Fruit fly (Drosophila melanogaster) whole organism, adult: ENCODE data around the gene NitFhit.
A peak's percentile ranks its signal among the peaks of the same experiment; 100 is the strongest.

Experiments
- CG11617 ChIP-seq: fragments of 200-800 bp; sonication (Bioruptor generic); optimal IDR thresholded peaks from 2 replicates; lab custom pipeline; 2017; ENCODE audit warnings: mild to moderate bottlenecking, missing biosample characterization, missing genetic modification reagents, missing genetic modification characterization
- CG14711 ChIP-seq: fragments of 200-800 bp; sonication (Bioruptor generic); optimal IDR thresholded peaks from 2 replicates; lab custom pipeline; 2018; ENCODE audit warnings: missing biosample characterization, mild to moderate bottlenecking, missing genetic modification characterization, moderate library complexity
- CG1620 ChIP-seq: fragments of 200-800 bp; sonication (Bioruptor generic); optimal IDR thresholded peaks from 2 replicates; lab custom pipeline; 2016; ENCODE audit warnings: missing biosample characterization, missing genetic modification characterization
- CG5204 ChIP-seq: fragments of 200-800 bp; sonication (Bioruptor generic); optimal IDR thresholded peaks from 2 replicates; lab custom pipeline; 2016; ENCODE audit warnings: missing biosample characterization, missing genetic modification characterization
- Clk ChIP-seq: fragments of 200-800 bp; sonication (Bioruptor generic); optimal IDR thresholded peaks from 2 replicates; lab custom pipeline; 2017; ENCODE audit warnings: missing biosample characterization, missing genetic modification characterization
- Mnt ChIP-seq: fragments of 200-800 bp; sonication (Bioruptor generic); optimal IDR thresholded peaks from 2 replicates; lab custom pipeline; 2016; ENCODE audit warnings: missing biosample characterization, mild to moderate bottlenecking, missing genetic modification characterization
- cic ChIP-seq: fragments of 200-800 bp; sonication (Bioruptor generic); optimal IDR thresholded peaks from 2 replicates; lab custom pipeline; 2017; ENCODE audit warnings: missing biosample characterization, mild to moderate bottlenecking, missing genetic modification characterization, moderate library complexity
- cnc ChIP-seq, 2 experiments: fragments of >200 bp; optimal IDR thresholded peaks; 2 replicates each; lab custom pipeline; 2017
- kay ChIP-seq: fragments of 200-800 bp; sonication (Bioruptor generic); peaks from one replicate; lab custom pipeline; 2016; ENCODE audit warnings: missing biosample characterization, missing genetic modification characterization, borderline replicate concordance
- pad ChIP-seq: fragments of 200-800 bp; sonication (Bioruptor generic); optimal IDR thresholded peaks from 3 replicates; lab custom pipeline; 2017; ENCODE audit warnings: missing biosample characterization, missing genetic modification characterization, mild to moderate bottlenecking, moderate library complexity, missing genetic modification reagents
- toe ChIP-seq: fragments of 200-800 bp; sonication (Bioruptor generic); optimal IDR thresholded peaks from 2 replicates; lab custom pipeline; 2016; ENCODE audit warnings: missing biosample characterization, missing genetic modification characterization

- TF ChIP-seq CG11617 (GFP tag; lab: Kevin White, UChicago), result peak; percentile 25
- peak; percentile 55 for TF ChIP-seq CG1620
- TF ChIP-seq Mnt (GFP tag; lab: Kevin White, UChicago), result peak; percentile 44
- TF ChIP-seq Clk (GFP tag; lab: Kevin White, UChicago), result no peak
- no peak for TF ChIP-seq cnc (optimal IDR thresholded peaks at IDR 0.05; lab: Kevin White, UChicago)
- no peak for TF ChIP-seq toe (GFP tag; lab: Kevin White, UChicago)
- TF ChIP-seq pad (GFP tag; lab: Kevin White, UChicago), result no peak
- peak; percentile 21 for TF ChIP-seq cic (GFP tag; lab: Kevin White, UChicago)
- no peak for TF ChIP-seq CG5204 (GFP tag; lab: Kevin White, UChicago)
- no peak for TF ChIP-seq kay (GFP tag; lab: Kevin White, UChicago)
- no peak for TF ChIP-seq CG14711 (tag; lab: Kevin White, UChicago)
These were observed 20.7 kb downstream of the NitFhit start for dm6 chr3L:224004-224951.
